Fruit fly (Drosophila melanogaster) whole organism, wandering third instar larva: Measurements from ENCODE around the gene CG46460.

ENCODE experiments used
- Abd-B ChIP-seq: fragments of >200 bp; optimal IDR thresholded peaks from 2 replicates; lab custom pipeline; 2017; ENCODE audit warnings: missing biosample characterization, missing genetic modification characterization
- CG32264 ChIP-seq: fragments of 200-800 bp; sonication (Bioruptor generic); optimal IDR thresholded peaks from 2 replicates; lab custom pipeline; 2016; ENCODE audit warnings: missing biosample characterization, missing genetic modification characterization
- CG9705 ChIP-seq: fragments of 200-800 bp; sonication (Bioruptor generic); optimal IDR thresholded peaks from 2 replicates; lab custom pipeline; 2018; ENCODE audit warnings: missing biosample characterization, mild to moderate bottlenecking, missing genetic modification characterization
- CrebA ChIP-seq: fragments of 200-800 bp; sonication (Bioruptor generic); optimal IDR thresholded peaks from 2 replicates; lab custom pipeline; 2016; ENCODE audit warnings: missing biosample characterization, mild to moderate bottlenecking, missing genetic modification characterization, borderline replicate concordance
- Dfd ChIP-seq: fragments of >200 bp; optimal IDR thresholded peaks from 2 replicates; lab custom pipeline; 2017; ENCODE audit warnings: missing biosample characterization, missing genetic modification characterization
- Dif ChIP-seq: fragments of 200-275, 200-300 bp; sonication (Bioruptor generic); optimal IDR thresholded peaks from 2 replicates; lab custom pipeline; 2018; ENCODE audit warnings: missing biosample characterization, missing genetic modification characterization; ENCODE audit not compliant: partially characterized antibody
- GATAd ChIP-seq: sonication (Bioruptor generic); optimal IDR thresholded peaks from 2 replicates; lab custom pipeline; 2016; ENCODE audit warnings: missing biosample characterization, missing genetic modification characterization
- Hnf4 ChIP-seq: fragments of 200-800 bp; sonication (Bioruptor generic); optimal IDR thresholded peaks from 2 replicates; lab custom pipeline; 2016; ENCODE audit warnings: missing biosample characterization, mild to moderate bottlenecking, missing genetic modification characterization
- Hr78 ChIP-seq: fragments of >200 bp; optimal IDR thresholded peaks from 2 replicates; lab custom pipeline; 2017; ENCODE audit warnings: missing biosample characterization, missing genetic modification characterization
- Hr83 ChIP-seq: fragments of 200-300 bp; sonication (Bioruptor generic); optimal IDR thresholded peaks from 2 replicates; lab custom pipeline; 2016; ENCODE audit warnings: missing biosample characterization, mild to moderate bottlenecking, missing genetic modification characterization, moderate library complexity; ENCODE audit not compliant: poor library complexity, severe bottlenecking
- Myc ChIP-seq: fragments of >200 bp; optimal IDR thresholded peaks from 2 replicates; lab custom pipeline; 2017
- N ChIP-seq: fragments of >200 bp; optimal IDR thresholded peaks from 2 replicates; lab custom pipeline; 2018; ENCODE audit warnings: missing biosample characterization, missing external identifiers, missing genetic modification characterization
- Rel ChIP-seq, 2 experiments: fragments of 200-800 bp; sonication (Bioruptor generic) in 1 of 2; optimal IDR thresholded peaks; 2 replicates in 1 of 2; 3 replicates in 1 of 2; lab custom pipeline; 2016 to 2019; ENCODE audit warnings: mild to moderate bottlenecking in 2 of 2, missing biosample characterization in 2 of 2, missing genetic modification characterization in 2 of 2, moderate library complexity in 1 of 2
- Sp1 ChIP-seq: fragments of 200-800 bp; sonication (Bioruptor generic); optimal IDR thresholded peaks from 3 replicates; lab custom pipeline; 2019; ENCODE audit warnings: missing biosample characterization, mild to moderate bottlenecking, missing genetic modification characterization, moderate library complexity
- Vsx2 ChIP-seq: fragments of 200-300, 225-300 bp; sonication (Bioruptor generic); optimal IDR thresholded peaks from 2 replicates; lab custom pipeline; 2018; ENCODE audit warnings: missing biosample characterization, missing genetic modification characterization; ENCODE audit not compliant: partially characterized antibody
- br ChIP-seq: fragments of 200-800 bp; sonication (Bioruptor generic); optimal IDR thresholded peaks from 2 replicates; lab custom pipeline; 2016; ENCODE audit warnings: missing biosample characterization, missing genetic modification characterization
- dmrt93B ChIP-seq: fragments of 200-800 bp; sonication (Bioruptor generic); optimal IDR thresholded peaks from 2 replicates; lab custom pipeline; 2018; ENCODE audit warnings: missing biosample characterization, mild to moderate bottlenecking, missing genetic modification characterization
- dsf ChIP-seq: sonication (Bioruptor generic); optimal IDR thresholded peaks from 2 replicates; lab custom pipeline; 2016; ENCODE audit warnings: missing biosample characterization, missing genetic modification characterization, borderline replicate concordance
- ey ChIP-seq: fragments of 200-800 bp; sonication (Bioruptor generic); optimal IDR thresholded peaks from 2 replicates; lab custom pipeline; 2016; ENCODE audit warnings: missing biosample characterization, missing genetic modification characterization
- fru ChIP-seq: fragments of 200-800 bp; sonication (Bioruptor generic); optimal IDR thresholded peaks from 3 replicates; lab custom pipeline; 2016; ENCODE audit warnings: missing biosample characterization, mild to moderate bottlenecking, missing genetic modification characterization
- h ChIP-seq: fragments of 200-800 bp; sonication (Bioruptor generic); optimal IDR thresholded peaks from 3 replicates; lab custom pipeline; 2016; ENCODE audit warnings: missing biosample characterization, mild to moderate bottlenecking, missing genetic modification characterization
- psq ChIP-seq: fragments of 200-800 bp; sonication (Bioruptor generic); optimal IDR thresholded peaks from 3 replicates; lab custom pipeline; 2017; ENCODE audit warnings: missing biosample characterization, mild to moderate bottlenecking, missing genetic modification characterization, moderate library complexity
- sv ChIP-seq: fragments of 200-800 bp; sonication (Bioruptor generic); optimal IDR thresholded peaks from 3 replicates; lab custom pipeline; 2016; ENCODE audit warnings: missing biosample characterization, missing genetic modification characterization
- usp ChIP-seq: fragments of >200 bp; optimal IDR thresholded peaks from 2 replicates; lab custom pipeline; 2017; ENCODE audit warnings: missing biosample characterization, missing genetic modification characterization
- woc ChIP-seq: sonication (Bioruptor generic); optimal IDR thresholded peaks from 2 replicates; lab custom pipeline; 2016; ENCODE audit warnings: missing biosample characterization, mild to moderate bottlenecking, missing genetic modification characterization

CG46460 gene

dm6 chr3L:4185259-4185658, 41.8 kb downstream of the CG46460 start:
- TF ChIP-seq Rel (GFP tag; optimal IDR thresholded peaks at IDR 0.05; lab: Kevin White, UChicago) (no peak), Rel (tag; optimal IDR thresholded peaks at IDR 0.05; lab: Kevin White, UChicago) (no peak), Hr78 (no peak), dsf (GFP tag; lab: Kevin White, UChicago) (no peak), Dfd (no peak), Abd-B (GFP tag; lab: Kevin White, UChicago) (no peak), Sp1 (no peak), N (no peak), h (no peak), Myc (no peak), usp (no peak), Dif (GFP tag; lab: Kevin White, UChicago) (no peak), Hnf4 (no peak), ey (GFP tag; lab: Kevin White, UChicago) (no peak), fru (no peak), woc (GFP tag; lab: Kevin White, UChicago) (no peak), br (GFP tag; lab: Kevin White, UChicago) (no peak), CrebA (no peak)

DNA sequence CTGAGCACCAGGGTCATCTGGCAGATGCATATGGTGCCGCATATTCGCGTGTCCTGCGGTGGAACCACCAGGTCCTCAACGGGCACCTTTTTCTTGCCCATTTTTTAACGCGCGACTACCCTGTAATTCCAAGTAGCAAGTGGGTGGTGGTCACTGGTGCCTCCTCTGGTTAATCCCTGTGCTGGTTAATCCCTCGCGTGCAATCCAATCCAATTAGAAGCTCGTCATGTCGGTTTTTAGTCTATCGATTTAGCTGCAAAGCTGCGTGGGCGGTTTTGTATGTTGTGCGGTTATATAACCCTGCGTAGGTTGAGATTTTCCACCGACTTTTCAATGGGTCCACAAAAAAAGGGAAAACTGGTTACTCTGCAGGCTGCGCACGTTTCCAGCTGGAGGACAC, 42.5 kb downstream of the CG46460 start, which contains the start of gene Teh3:
Gene Teh3, minus strand, starts transcription at position 101 of the 400 bp plus-strand sequence.
- TF ChIP-seq fru (no peak), N (no peak), CG32264 (GFP tag; lab: Kevin White, UChicago) (no peak), dsf (GFP tag; lab: Kevin White, UChicago) (no peak), Vsx2 (GFP tag; lab: Kevin White, UChicago) (no peak)
- TF ChIP-seq, all 38 proteins: peak for 0

- TF ChIP-seq Rel (GFP tag; optimal IDR thresholded peaks at IDR 0.05; lab: Kevin White, UChicago): no peak
- no peak for TF ChIP-seq Rel (tag; optimal IDR thresholded peaks at IDR 0.05; lab: Kevin White, UChicago)
- no peak for TF ChIP-seq CG9705 (GFP tag; lab: Kevin White, UChicago)
- TF ChIP-seq psq (GFP tag; lab: Kevin White, UChicago): no peak
- TF ChIP-seq GATAd (GFP tag; lab: Kevin White, UChicago): no peak
- TF ChIP-seq N: no peak
- no peak for TF ChIP-seq sv
- no peak for TF ChIP-seq Abd-B (GFP tag; lab: Kevin White, UChicago)
- no peak for TF ChIP-seq h
- no peak for TF ChIP-seq br (GFP tag; lab: Kevin White, UChicago)
- TF ChIP-seq Dif (GFP tag; lab: Kevin White, UChicago): no peak
- TF ChIP-seq Hr83: no peak
- no peak for TF ChIP-seq dmrt93B
Measured at dm6 chr3L:4177981-4178562, 49.0 kb downstream of the CG46460 start, which contains the start of gene Teh4. Gene Teh4 (minus strand): TSS chr3L:4178270.
